Worm (Caenorhabditis elegans) whole organism, midembryonic: ENCODE results near the gene ceh-79.

Experiments
- flt-1 ChIP-seq: fragments of 200-800 bp; sonication (Bioruptor generic); IDR thresholded peaks from 2 replicates; pipeline ENCODE4 v1.3.6; 2022; ENCODE audit warnings: missing genetic modification characterization, missing compliant biosample characterization
- klf-2 ChIP-seq: fragments of 200-800 bp; sonication (Bioruptor generic); conservative IDR thresholded peaks from 2 replicates; pipeline ENCODE4 v1.3.6; 2022; ENCODE audit warnings: missing genetic modification reagents, missing genetic modification characterization, missing compliant biosample characterization
- med-1 ChIP-seq: sonication (generic microtip); optimal IDR thresholded peaks from 2 replicates; lab custom pipeline; 2017; ENCODE audit warnings: missing genetic modification characterization, mild to moderate bottlenecking, missing compliant biosample characterization, antibody characterized with exemption, missing genetic modification reagents; ENCODE audit not compliant: insufficient read depth
- ref-1 ChIP-seq: fragments of 200-800 bp; sonication (Bioruptor generic); conservative IDR thresholded peaks from 2 replicates; pipeline ENCODE4 v1.3.6; 2022; ENCODE audit warnings: missing genetic modification reagents, missing genetic modification characterization, missing compliant biosample characterization
- ztf-23 ChIP-seq: fragments of 200-800 bp; sonication (Bioruptor generic); IDR thresholded peaks from 2 replicates; pipeline ENCODE4 v1.3.6; 2022; ENCODE audit warnings: missing genetic modification reagents, missing genetic modification characterization, missing compliant biosample characterization

- no peak for TF ChIP-seq med-1 (GFP tag; lab: Kevin White, UChicago)
- no peak for TF ChIP-seq flt-1
- TF ChIP-seq klf-2 (GFP tag; lab: Robert Waterston, UW), result no peak
- TF ChIP-seq ztf-23 (GFP tag; lab: Robert Waterston, UW), result no peak
- no peak for TF ChIP-seq ref-1 (GFP tag; lab: Robert Waterston, UW)
These were observed 32.8 kb downstream of the ceh-79 start for ce11 chrV:13334447-13334846.
